Fruit fly (Drosophila melanogaster) whole organism, adult: Measurements from ENCODE around the gene CG32017.

Source experiments
- CG14711 ChIP-seq: fragments of 200-800 bp; sonication (Bioruptor generic); optimal IDR thresholded peaks from 2 replicates; lab custom pipeline; 2018; ENCODE audit warnings: missing biosample characterization, mild to moderate bottlenecking, missing genetic modification characterization, moderate library complexity
- CG1620 ChIP-seq: fragments of 200-800 bp; sonication (Bioruptor generic); optimal IDR thresholded peaks from 2 replicates; lab custom pipeline; 2016; ENCODE audit warnings: missing biosample characterization, missing genetic modification characterization
- cnc ChIP-seq, 2 experiments: fragments of >200 bp; optimal IDR thresholded peaks; 2 replicates each; lab custom pipeline; 2017
- ovo ChIP-seq: fragments of 200-800 bp; sonication (Bioruptor generic); optimal IDR thresholded peaks from 2 replicates; lab custom pipeline; 2016; ENCODE audit warnings: missing biosample characterization, missing genetic modification characterization
- tj ChIP-seq: fragments of 200-800 bp; sonication (Bioruptor generic); optimal IDR thresholded peaks from 3 replicates; lab custom pipeline; 2017; ENCODE audit warnings: missing biosample characterization, mild to moderate bottlenecking, missing genetic modification characterization, moderate library complexity

DNA sequence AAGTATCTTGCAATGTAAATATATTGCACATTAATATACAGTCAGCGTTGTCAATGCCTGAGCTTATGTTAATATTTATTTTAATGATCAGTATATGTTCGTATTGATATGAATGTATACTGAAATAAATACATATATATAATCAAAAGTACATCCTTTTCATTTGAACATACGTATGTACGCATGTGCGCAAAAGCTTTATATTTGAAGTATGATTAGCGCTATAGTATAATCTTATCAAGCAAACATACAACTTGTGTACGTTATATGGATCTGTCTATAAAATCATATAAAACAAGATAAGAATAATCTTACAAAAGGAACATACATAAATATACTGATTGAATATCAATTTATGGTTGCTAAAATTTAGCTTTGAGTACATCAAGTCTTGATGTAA lies 37.2 kb upstream of the CG32017 start:
- TF ChIP-seq CG14711 (tag; lab: Kevin White, UChicago) (no peak), ovo (no peak), CG1620 (no peak), cnc (optimal IDR thresholded peaks at IDR 0.05; lab: Kevin White, UChicago) (no peak), tj (no peak)
